Fruit fly (Drosophila melanogaster) ovary, adult (tissue): Measurements from ENCODE around the gene CG42692.

Experiments
- CG17801 ChIP-seq: fragments of 200-800 bp; optimal IDR thresholded peaks from 2 replicates; lab custom pipeline; 2019; ENCODE audit warnings: missing biosample characterization, mild to moderate bottlenecking, missing genetic modification characterization, moderate library complexity; ENCODE audit not compliant: partially characterized antibody

The CG42692 gene

dm6 chr2L:14011591-14012303 lies 3.8 kb downstream of the CG42692 start:
- TF ChIP-seq CG17801 (GFP tag; lab: Kevin White, UChicago) = peak; percentile 2

- no peak for TF ChIP-seq CG17801 (GFP tag; lab: Kevin White, UChicago)
These were observed 4.6 kb downstream of the CG42692 start, which contains the start of gene bgm for dm6 chr2L:14012304-14013054. Gene bgm (plus strand): TSS chr2L:14013004.

DNA sequence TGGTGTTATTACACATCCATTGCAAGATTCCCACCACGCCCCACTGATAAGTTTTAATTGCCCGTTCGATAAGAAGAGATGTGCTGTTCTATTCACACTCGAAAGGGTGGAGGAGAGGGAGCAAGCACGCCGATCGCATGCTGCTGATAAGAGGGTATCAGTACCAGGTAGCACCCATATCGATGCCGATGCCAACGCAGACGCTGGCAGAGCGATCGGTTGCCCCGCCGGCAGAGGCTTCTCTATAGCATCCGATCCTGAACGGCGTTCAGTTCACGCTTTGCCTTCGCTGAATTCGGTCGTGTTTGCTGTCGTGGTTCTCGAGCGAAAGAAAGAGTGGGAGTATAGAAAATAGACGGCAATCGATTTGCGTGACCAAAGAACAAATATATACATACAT lies 5.6 kb downstream of the CG42692 start:
- no peak for TF ChIP-seq CG17801 (GFP tag; lab: Kevin White, UChicago)

DNA sequence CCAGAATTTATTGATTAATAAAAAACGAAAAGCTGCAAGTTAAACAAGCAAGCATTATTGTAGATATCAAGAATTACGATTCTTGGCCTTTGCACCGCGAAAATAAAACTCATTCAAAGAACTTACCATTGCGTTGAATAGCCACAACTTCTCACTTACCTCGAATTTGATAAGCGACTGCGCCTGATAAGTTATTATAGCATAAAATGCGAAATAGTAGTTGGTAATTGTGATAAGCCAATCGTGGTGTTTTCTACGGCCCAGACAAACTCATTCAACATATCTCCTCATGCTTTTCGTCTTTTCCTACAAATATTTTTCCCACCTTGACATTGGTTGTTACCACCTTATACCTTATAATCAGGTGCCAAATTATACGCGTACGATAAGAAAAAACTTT lies 7.2 kb downstream of the CG42692 start:
- no peak for TF ChIP-seq CG17801 (GFP tag; lab: Kevin White, UChicago)

DNA sequence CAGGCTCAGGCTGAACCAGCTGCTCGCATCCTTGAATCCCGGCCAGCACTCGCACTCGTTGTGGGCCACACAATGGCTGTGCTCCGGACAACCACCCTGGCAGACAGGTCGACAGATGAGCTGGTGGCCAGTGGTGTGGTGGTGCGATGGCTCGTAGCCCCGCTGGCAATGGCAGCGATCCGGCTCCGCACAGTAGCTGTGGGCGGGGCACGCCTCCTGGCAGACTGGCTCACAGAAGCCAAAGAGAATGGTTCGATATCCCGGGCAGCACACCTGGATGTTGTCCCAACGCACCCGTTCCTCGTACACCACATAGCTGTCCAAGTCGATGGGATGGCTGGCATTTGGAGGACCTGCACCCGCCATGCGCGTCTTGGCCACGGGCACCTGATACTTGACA lies 11.8 kb downstream of the CG42692 start:
- no peak for TF ChIP-seq CG17801 (GFP tag; lab: Kevin White, UChicago)

DNA sequence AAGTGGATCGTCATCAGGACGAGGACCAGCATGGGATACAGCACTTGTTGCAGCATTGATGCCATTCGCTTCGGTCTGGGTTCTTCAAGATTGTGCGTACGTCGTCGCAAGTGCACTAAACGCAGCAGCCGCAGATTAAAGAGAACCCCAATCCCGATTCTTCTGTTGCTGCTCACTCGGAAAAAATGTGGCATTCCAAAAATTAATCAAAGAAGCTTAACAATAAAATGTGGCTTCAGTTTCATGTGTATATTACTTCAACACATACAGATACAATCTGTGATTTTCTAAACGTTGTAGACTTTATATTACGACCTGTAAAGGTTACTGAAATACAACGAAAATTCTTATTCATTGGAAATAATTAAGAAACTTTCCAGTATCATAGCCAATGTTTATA lies 12.2 kb downstream of the CG42692 start, which contains the start of gene NimC3:
TSS of gene NimC3 (minus strand) at position 101 of the 400 bp plus-strand sequence.
- TF ChIP-seq CG17801 (GFP tag; lab: Kevin White, UChicago) = no peak

- no peak for TF ChIP-seq CG17801 (GFP tag; lab: Kevin White, UChicago)
These were observed 12.6 kb downstream of the CG42692 start for dm6 chr2L:14020545-14020874.

- TF ChIP-seq CG17801 (GFP tag; lab: Kevin White, UChicago) = no peak
These were observed 13.2 kb downstream of the CG42692 start for dm6 chr2L:14020875-14021643.

- TF ChIP-seq CG17801 (GFP tag; lab: Kevin White, UChicago) = no peak
These were observed 13.8 kb downstream of the CG42692 start for dm6 chr2L:14021646-14022129.

- peak; percentile 87 for TF ChIP-seq CG17801 (GFP tag; lab: Kevin White, UChicago)
These were observed 14.3 kb downstream of the CG42692 start for dm6 chr2L:14022130-14022735.

DNA sequence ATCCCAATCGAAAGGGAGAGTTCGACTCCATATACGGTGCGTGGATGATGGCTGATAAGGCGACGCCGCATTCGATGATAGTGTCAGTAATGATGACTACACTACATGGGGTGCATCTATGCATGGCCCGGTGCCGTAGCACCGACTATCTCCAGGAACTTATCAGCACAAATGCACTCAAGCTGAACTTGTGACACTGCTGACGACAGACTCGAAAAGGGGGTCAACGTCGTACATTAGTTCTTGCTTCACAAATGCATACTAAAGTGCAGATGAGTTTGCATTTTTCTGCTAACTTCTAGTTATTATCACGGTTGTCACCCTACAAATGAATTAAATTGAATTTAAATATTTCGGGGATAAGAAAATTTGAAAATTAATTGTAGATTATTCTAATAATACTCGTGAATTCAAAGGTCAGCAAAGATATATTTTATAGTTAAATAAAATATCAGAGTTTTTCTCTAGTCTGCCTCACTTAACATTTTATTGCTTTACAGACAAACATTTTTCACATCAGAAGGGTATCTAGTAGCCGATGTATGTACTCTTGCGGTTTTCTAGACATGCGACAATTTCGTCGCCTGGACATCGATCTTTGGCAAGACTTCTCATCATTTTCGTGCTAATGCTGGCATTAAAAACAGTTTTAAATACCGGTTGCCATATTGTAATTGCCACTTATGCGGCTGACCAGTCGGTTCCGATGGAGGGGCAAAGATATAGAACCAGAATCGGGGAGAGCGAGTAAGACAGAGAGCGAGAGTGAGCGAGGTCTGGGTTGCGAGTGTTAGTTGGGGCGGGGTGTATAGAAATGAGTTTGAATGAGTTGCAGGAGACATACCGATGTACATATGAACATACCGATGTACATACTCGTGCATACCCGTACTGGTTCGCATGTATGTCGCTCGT lies 15.5 kb downstream of the CG42692 start:
- TF ChIP-seq CG17801 (GFP tag; lab: Kevin White, UChicago) = no peak

dm6 chr2L:14024051-14024745 lies 16.3 kb downstream of the CG42692 start:
- TF ChIP-seq CG17801 (GFP tag; lab: Kevin White, UChicago) = peak; percentile 13

DNA sequence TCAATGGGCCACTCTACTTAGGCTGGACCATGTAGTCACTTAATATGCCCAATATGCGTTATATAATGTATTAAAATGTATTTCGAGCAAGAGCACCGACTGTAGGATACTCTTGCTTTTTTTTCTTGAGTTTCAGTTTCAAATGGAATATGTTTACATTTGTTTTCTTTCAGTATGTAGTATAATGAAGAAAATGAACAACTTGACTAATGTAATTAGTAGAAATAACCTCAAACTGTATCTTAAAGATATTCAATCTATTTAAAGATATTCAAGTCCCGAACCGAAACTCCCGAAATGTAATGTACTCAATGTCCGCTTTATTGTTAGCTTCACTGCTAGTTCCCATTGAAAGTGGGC lies 16.8 kb downstream of the CG42692 start:
- no peak for TF ChIP-seq CG17801 (GFP tag; lab: Kevin White, UChicago)
